Worm (Caenorhabditis elegans): ENCODE data around the gene R11E3.19.

The R11E3.19 gene

ce11 chrIV:4758659-4759058 is 17.2 kb downstream of the R11E3.19 start, which contains the start of gene Y17G9B.8:
TSS of gene Y17G9B.8 (minus strand) at chrIV:4758840.
- TF ChIP-seq snpc-4 (GFP tag; optimal IDR thresholded peaks at IDR 0.05): no peak
- peak in 1 of 4 experiments; percentile 66 for TF ChIP-seq snpc-4 (tag; optimal IDR thresholded peaks at IDR 0.05)
- peak; percentile 11 for TF ChIP-seq snpc-1.3 (tag; optimal IDR thresholded peaks at IDR 0.05; ENCODE audit: insufficient read depth)
- TF ChIP-seq athp-1 (tag; optimal IDR thresholded peaks at IDR 0.05): peak; percentile 10
- TF ChIP-seq xnd-1 (tag; optimal IDR thresholded peaks at IDR 0.05): peak; percentile 32
- peak; percentile 75 for TF ChIP-seq B0336.3 (GFP tag; IDR thresholded peaks at IDR 0.05)
- TF ChIP-seq madf-6 (GFP tag; IDR thresholded peaks at IDR 0.05): peak; percentile 55; the same call in 1 of the 2 replicates
- peak; percentile 83 for TF ChIP-seq hsf-1 (GFP tag; IDR thresholded peaks at IDR 0.05)
- no peak for TF ChIP-seq dpff-1 (tag; optimal IDR thresholded peaks at IDR 0.05)
- TF ChIP-seq hrde-1 (tag; optimal IDR thresholded peaks at IDR 0.05; ENCODE audit: borderline replicate concordance): no peak
- TF ChIP-seq B0261.1 (tag; optimal IDR thresholded peaks at IDR 0.05): no peak
- TF ChIP-seq fkh-3 (tag; optimal IDR thresholded peaks at IDR 0.05): no peak
- no peak for TF ChIP-seq Y95B8A.8 (GFP tag; IDR thresholded peaks at IDR 0.05)
- no peak for TF ChIP-seq ztf-26 (tag; optimal IDR thresholded peaks at IDR 0.05)
- no peak for TF ChIP-seq zim-3 (tag; optimal IDR thresholded peaks at IDR 0.05)
- no peak for TF ChIP-seq sptf-2 (GFP tag; optimal IDR thresholded peaks at IDR 0.05)
- TF ChIP-seq ztf-25 (GFP tag; IDR thresholded peaks at IDR 0.05): no peak
- TF ChIP-seq rcor-1 (GFP tag; IDR thresholded peaks at IDR 0.05): peak; percentile 40; the same call in 1 of the 2 replicates
- TF ChIP-seq F10E7.11 (tag; optimal IDR thresholded peaks at IDR 0.05): no peak
- no peak for TF ChIP-seq ZK185.1 (tag; optimal IDR thresholded peaks at IDR 0.05; ENCODE audit: poor library complexity, severe bottlenecking)
- peak; percentile 72 for TF ChIP-seq nfyb-1 (GFP tag; IDR thresholded peaks at IDR 0.05)
- TF ChIP-seq ama-1 (optimal IDR thresholded peaks at IDR 0.05): no peak
- TF ChIP-seq ama-1 (GFP tag; optimal IDR thresholded peaks at IDR 0.05): no peak
- no peak for TF ChIP-seq attf-5 (GFP tag; optimal IDR thresholded peaks at IDR 0.05)
- TF ChIP-seq F37B4.10 (GFP tag; IDR thresholded peaks at IDR 0.05): no peak
- peak; percentile 51 for TF ChIP-seq tbp1 (GFP tag; optimal IDR thresholded peaks at IDR 0.05)
- TF ChIP-seq lsl-1 (GFP tag; optimal IDR thresholded peaks at IDR 0.05): peak; percentile 23
- no peak for TF ChIP-seq F57C9.4 (tag; optimal IDR thresholded peaks at IDR 0.05)
- TF ChIP-seq lin-26 (GFP tag; IDR thresholded peaks at IDR 0.05): peak; percentile 44; the same call in 1 of the 2 replicates
- TF ChIP-seq hmg-1.2 (GFP tag; IDR thresholded peaks at IDR 0.05): peak; percentile 44; the same call in 1 of the 2 replicates
- TF ChIP-seq Y79H2A.3 (GFP tag; conservative IDR thresholded peaks at IDR 0.05): no peak
- TF ChIP-seq B0035.1 (tag; optimal IDR thresholded peaks at IDR 0.05): no peak
- 0 out of 2 replicates have a peak, but pooled peaks have one; percentile 5 for TF ChIP-seq mcd-1 (GFP tag; IDR thresholded peaks at IDR 0.05)
- TF ChIP-seq hmg-20 (GFP tag; IDR thresholded peaks at IDR 0.05): no peak
- TF ChIP-seq zfh-2 (GFP tag; conservative IDR thresholded peaks at IDR 0.05): no peak
- no peak for TF ChIP-seq nhr-120 (GFP tag; IDR thresholded peaks at IDR 0.05)
- no peak for TF ChIP-seq C17E4.6 (GFP tag; IDR thresholded peaks at IDR 0.05)
- no peak for TF ChIP-seq cebp-1 (GFP tag; IDR thresholded peaks at IDR 0.05)
- TF ChIP-seq cebp-1 (tag; optimal IDR thresholded peaks at IDR 0.05): peak; percentile 11
- TF ChIP-seq ceh-100 (GFP tag; IDR thresholded peaks at IDR 0.05): no peak
- TF ChIP-seq die-1 (tag; optimal IDR thresholded peaks at IDR 0.05): peak; percentile 25
- no peak for TF ChIP-seq Y67H2A.10 (GFP tag; conservative IDR thresholded peaks at IDR 0.05)
- TF ChIP-seq Y56A3A.18 (GFP tag; IDR thresholded peaks at IDR 0.05): no peak
- peak; percentile 2 for TF ChIP-seq ceh-27 (GFP tag; optimal IDR thresholded peaks at IDR 0.05)
- peak; percentile 67 for TF ChIP-seq snpc-3.4 (tag; optimal IDR thresholded peaks at IDR 0.05)
- TF ChIP-seq F49E8.2 (tag; optimal IDR thresholded peaks at IDR 0.05; ENCODE audit: insufficient read depth): peak; percentile 45
- TF ChIP-seq nfya-2 (GFP tag; IDR thresholded peaks at IDR 0.05): no peak
- TF ChIP-seq ztf-18 (tag; optimal IDR thresholded peaks at IDR 0.05): peak; percentile 9
- TF ChIP-seq repo-1 (tag; optimal IDR thresholded peaks at IDR 0.05): peak; percentile 11
